Worm (Caenorhabditis elegans): ENCODE results near the gene B0034.4.

Gene B0034.4

DNA sequence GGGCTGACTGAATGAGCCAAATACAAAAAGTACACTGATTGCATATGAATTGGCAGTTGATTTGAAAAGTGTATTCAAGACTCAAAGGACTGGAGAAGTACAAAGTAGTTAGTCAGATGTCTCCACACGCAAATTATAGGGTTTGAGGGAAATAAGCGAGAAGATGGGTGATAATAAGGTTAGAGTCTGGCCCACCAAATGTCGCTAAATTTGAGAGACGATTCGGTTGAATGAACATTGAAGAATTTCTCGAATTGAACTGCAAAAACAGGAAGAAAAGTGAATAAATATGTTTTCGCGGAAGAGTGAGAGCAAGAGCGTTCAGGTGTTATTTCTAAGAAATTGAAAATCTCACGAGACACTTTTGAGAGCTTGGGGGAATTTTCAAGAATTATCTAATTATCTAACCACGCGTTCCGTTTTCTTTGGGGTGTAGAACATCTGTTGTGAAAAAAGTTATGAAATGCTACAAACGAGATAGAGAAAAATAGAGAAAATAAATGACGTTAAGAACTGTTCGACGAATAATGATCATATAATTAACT, 9.7 kb downstream of the B0034.4 start:
- no peak for TF ChIP-seq unc-62 (GFP tag; optimal IDR thresholded peaks at IDR 0.05)

- TF ChIP-seq unc-62 (GFP tag; optimal IDR thresholded peaks at IDR 0.05): no peak
Observed at ce11 chrII:5957803-5958367, 11.4 kb downstream of the B0034.4 start.

- no peak for TF ChIP-seq unc-62 (GFP tag; optimal IDR thresholded peaks at IDR 0.05)
Observed at ce11 chrII:5956583-5956982, 12.7 kb downstream of the B0034.4 start, which contains the start of gene casy-1. casy-1 (minus strand) TSS chrII:5956683.

- no peak for TF ChIP-seq unc-62 (GFP tag; optimal IDR thresholded peaks at IDR 0.05)
Observed at ce11 chrII:5955638-5956167, 13.6 kb downstream of the B0034.4 start.

ce11 chrII:5952214-5952613, 17.1 kb downstream of the B0034.4 start:
- no peak for TF ChIP-seq unc-62 (GFP tag; optimal IDR thresholded peaks at IDR 0.05)

DNA sequence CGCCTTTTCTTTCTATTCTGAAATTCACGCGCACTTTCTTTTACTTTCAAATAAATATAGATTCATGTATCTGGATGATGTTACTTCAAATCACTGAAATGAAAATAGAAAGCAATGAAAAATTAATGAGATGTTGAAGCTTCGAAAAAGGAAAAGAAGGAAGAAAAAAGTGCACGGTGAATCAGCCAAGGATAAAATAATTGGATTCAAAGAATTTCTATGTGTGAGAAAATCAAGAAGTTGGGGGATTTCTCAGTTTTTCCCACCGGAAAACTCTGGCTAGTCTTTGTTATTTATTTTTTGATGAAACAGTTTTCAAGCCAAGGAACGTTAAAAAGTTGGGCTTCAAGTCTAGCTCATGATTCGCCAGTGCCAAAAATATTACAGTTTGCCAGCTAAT, 17.6 kb downstream of the B0034.4 start:
- no peak for TF ChIP-seq unc-62 (GFP tag; optimal IDR thresholded peaks at IDR 0.05)

ce11 chrII:5950657-5951056, 18.7 kb downstream of the B0034.4 start:
- TF ChIP-seq unc-62 (GFP tag; optimal IDR thresholded peaks at IDR 0.05): no peak

DNA sequence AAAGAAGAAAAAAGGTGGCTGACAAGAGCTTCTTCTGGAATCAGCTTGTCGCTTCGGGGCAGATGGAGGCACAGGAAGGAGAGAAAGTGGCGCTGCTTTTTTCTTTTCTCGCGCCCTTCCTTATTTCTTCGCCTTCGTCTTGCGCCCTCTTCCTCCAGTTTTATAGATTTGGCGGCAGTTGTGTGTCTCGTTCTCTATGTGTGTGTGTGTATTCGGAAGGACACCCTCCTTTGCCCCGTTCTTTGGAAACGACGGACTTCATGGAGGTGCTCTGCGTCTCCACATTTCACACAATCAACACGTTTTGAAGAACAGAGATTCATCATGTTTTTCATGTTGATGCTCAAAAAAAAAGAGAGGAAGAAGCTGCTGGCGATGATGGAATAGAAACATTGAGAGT, 20.6 kb downstream of the B0034.4 start:
- TF ChIP-seq unc-62 (GFP tag; optimal IDR thresholded peaks at IDR 0.05): no peak

- TF ChIP-seq unc-62 (GFP tag; optimal IDR thresholded peaks at IDR 0.05): no peak
Observed at ce11 chrII:5946438-5946837, 22.9 kb downstream of the B0034.4 start.

- TF ChIP-seq unc-62 (GFP tag; optimal IDR thresholded peaks at IDR 0.05): no peak
Observed at ce11 chrII:5945818-5946217, 23.5 kb downstream of the B0034.4 start.

ce11 chrII:5944268-5944667, 25.1 kb downstream of the B0034.4 start, which contains the start of gene B0034.2:
B0034.2 (minus strand) TSS chrII:5944368.
- no peak for TF ChIP-seq unc-62 (GFP tag; optimal IDR thresholded peaks at IDR 0.05)

DNA sequence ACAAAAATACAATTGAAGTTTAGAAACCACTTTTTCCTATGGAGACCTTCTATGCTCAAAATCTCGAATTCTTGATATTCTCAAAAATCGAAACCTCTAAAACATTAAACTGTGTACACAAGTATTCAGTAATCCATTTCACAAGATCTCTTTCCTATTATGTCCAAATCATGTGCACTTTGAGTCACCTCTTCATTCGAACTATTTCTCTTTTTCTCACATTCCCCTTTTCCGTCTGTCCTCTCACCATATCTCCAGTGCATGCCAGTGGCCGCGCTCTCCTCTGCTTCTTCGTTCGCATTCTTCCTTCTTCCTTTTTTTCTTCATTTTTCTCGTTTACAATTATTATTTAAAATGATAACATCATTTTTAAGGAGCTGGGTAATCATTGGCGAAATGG, 26.7 kb downstream of the B0034.4 start, which contains the start of gene F28B12.1:
Gene F28B12.1, plus strand, starts transcription at position 335 of the 400 bp plus-strand sequence.
- TF ChIP-seq unc-62 (GFP tag; optimal IDR thresholded peaks at IDR 0.05): no peak

DNA sequence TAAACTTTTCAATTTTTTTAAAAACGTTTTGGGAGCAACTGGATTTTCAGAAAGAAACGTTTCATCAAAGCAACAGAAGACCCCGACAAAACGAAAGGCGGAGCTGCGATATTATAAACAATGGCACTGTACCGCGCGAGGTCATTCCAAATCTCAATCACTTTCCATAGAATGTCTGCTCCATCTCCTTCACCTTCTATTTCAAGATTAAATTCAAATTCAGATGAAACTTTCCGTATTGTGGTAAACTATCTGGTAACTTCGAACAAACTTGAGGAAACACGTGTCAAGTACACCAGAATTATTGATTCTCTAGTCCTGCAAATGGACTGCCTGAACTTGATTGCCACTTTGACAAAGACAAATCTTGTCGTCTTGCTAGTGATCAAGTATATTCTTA, 28.5 kb downstream of the B0034.4 start, which contains the start of gene F28B12.6:
Gene F28B12.6, plus strand, starts transcription at position 49 of the 400 bp plus-strand sequence.
- no peak for TF ChIP-seq unc-62 (GFP tag; optimal IDR thresholded peaks at IDR 0.05)

DNA sequence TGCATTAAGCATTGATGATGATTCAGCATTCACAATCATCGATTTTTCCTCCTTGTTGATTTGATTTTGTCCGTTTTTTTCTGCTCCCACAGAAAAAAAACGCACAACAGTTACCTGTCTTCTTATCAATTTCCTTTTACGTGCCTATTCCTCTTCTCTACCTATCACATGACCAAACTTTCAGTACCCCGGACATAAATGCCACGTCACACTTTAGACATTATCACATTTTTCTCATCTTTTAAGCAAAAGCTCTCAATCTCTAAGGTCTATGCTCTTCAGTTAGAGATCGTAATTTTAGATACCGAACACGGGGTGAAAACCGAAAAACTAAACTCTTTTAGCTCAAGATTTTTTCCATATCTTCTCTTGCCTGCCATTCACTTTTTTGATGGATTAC, 33.3 kb downstream of the B0034.4 start:
- no peak for TF ChIP-seq unc-62 (GFP tag; optimal IDR thresholded peaks at IDR 0.05)

ce11 chrII:5933962-5934422, 35.3 kb downstream of the B0034.4 start:
- TF ChIP-seq unc-62 (GFP tag; optimal IDR thresholded peaks at IDR 0.05): no peak

DNA sequence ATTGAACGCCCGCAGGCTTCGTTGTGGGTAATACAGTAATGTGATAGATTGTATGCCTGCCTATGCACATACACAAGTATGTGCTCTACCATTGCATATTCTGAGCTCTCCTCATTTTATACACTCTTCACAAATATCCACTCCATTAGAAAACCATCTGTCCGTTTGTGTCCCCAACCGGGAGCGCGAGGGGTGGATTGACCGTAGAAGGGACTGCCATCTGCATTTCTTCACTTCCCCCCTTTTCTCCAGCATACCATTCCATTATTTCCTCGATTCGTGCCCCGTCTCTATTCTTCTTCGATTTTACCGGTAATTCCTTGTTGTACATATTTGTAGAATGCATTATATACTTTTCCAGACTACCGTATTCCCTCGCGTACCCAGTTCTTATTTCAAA, 36.2 kb downstream of the B0034.4 start:
- TF ChIP-seq unc-62 (GFP tag; optimal IDR thresholded peaks at IDR 0.05): no peak

Measured in whole organism, dauer.